Worm (Caenorhabditis elegans): ENCODE results near the gene irg-6.
A peak's percentile ranks its signal among the peaks of the same experiment; 100 is the strongest.
"Not testable (repeated sequence)": the region's sequence is repeated elsewhere in the genome, so short reads cannot be mapped to it uniquely, and the experiment has no call there.

irg-6 gene

ce11 chrIV:12876558-12876957 lies 38.2 kb downstream of the irg-6 start:
- TF ChIP-seq nhr-28 (tag; optimal IDR thresholded peaks at IDR 0.05), result peak; percentile 24
- TF ChIP-seq dmd-6 (GFP tag; IDR thresholded peaks at IDR 0.05), result peak; percentile 32; the same call in 1 of the 2 replicates
- no peak for TF ChIP-seq daf-16 (GFP tag; optimal IDR thresholded peaks at IDR 0.05)
- peak; percentile 46 for TF ChIP-seq daf-16 (tag; optimal IDR thresholded peaks at IDR 0.05)
- no peak for TF ChIP-seq rbr-2 (tag; optimal IDR thresholded peaks at IDR 0.05)
- peak; percentile 12 for TF ChIP-seq aha-1 (tag)
- no peak for TF ChIP-seq ceh-32 (tag; optimal IDR thresholded peaks at IDR 0.05; ENCODE audit: poor library complexity)
- TF ChIP-seq pqm-1 (tag; optimal IDR thresholded peaks at IDR 0.05), result peak; percentile 64

ce11 chrIV:12875260-12875659 lies 39.5 kb downstream of the irg-6 start, which contains the start of gene ZK896.1:
Gene ZK896.1, minus strand, starts transcription at chrIV:12875360.
- not testable (repeated sequence) for TF ChIP-seq spr-1 (tag; optimal IDR thresholded peaks at IDR 0.05); nhr-48 (tag; optimal IDR thresholded peaks at IDR 0.05); Y105C5A.15 (GFP tag; IDR thresholded peaks at IDR 0.05)

- no peak for TF ChIP-seq daf-16 (GFP tag; optimal IDR thresholded peaks at IDR 0.05)
- peak; percentile 46 for TF ChIP-seq daf-16 (tag; optimal IDR thresholded peaks at IDR 0.05)
- TF ChIP-seq madf-9 (GFP tag; conservative IDR thresholded peaks at IDR 0.05), result no peak
- TF ChIP-seq pha-4 (GFP tag; IDR thresholded peaks at IDR 0.05), result no peak
- no peak for TF ChIP-seq pha-4 (tag; optimal IDR thresholded peaks at IDR 0.05)
- no peak for TF ChIP-seq R02D3.7 (tag; optimal IDR thresholded peaks at IDR 0.05)
- TF ChIP-seq dve-1 (tag; optimal IDR thresholded peaks at IDR 0.05; ENCODE audit: insufficient read depth), result peak; percentile 5
- TF ChIP-seq aha-1 (tag), result peak; percentile 58
- TF ChIP-seq unc-39 (tag; optimal IDR thresholded peaks at IDR 0.05), result no peak
These were observed 43.3 kb downstream of the irg-6 start, which contains the start of gene clec-187 for ce11 chrIV:12871445-12871947. Gene clec-187, minus strand, starts transcription at chrIV:12871495.

ce11 chrIV:12870315-12870714 lies 44.5 kb downstream of the irg-6 start:
- peak; percentile 8 for TF ChIP-seq nhr-28 (tag; optimal IDR thresholded peaks at IDR 0.05)
- peak; percentile 70 for TF ChIP-seq php-3 (GFP tag; IDR thresholded peaks at IDR 0.05)
- TF ChIP-seq dmd-6 (GFP tag; IDR thresholded peaks at IDR 0.05), result peak; percentile 21; the same call in 1 of the 2 replicates
- no peak for TF ChIP-seq F37D6.2 (tag; optimal IDR thresholded peaks at IDR 0.05)

DNA sequence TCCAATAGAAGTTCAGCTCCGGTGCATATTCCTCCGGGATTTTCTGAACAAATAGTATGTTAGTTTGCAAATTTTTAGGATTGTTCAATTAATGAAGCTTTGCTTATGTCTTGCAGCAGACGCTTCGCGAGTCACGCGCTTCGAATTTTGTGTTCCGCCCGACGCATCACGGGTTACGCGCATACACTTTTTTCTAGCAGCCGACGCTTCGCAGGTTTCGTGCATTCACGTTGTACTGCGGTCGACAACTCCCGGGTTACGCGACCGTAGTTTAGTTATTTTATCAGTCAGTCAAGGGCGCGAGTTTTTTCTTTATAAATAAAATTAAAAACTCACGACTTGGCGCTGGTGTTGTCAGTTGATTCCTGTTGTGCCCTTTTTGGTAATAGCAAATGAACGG lies 45.0 kb downstream of the irg-6 start:
- TF ChIP-seq pha-4 (GFP tag; IDR thresholded peaks at IDR 0.05) (no peak), pha-4 (tag; optimal IDR thresholded peaks at IDR 0.05) (no peak), egl-27 (tag; optimal IDR thresholded peaks at IDR 0.05) (no peak), dpl-1 (GFP tag; optimal IDR thresholded peaks at IDR 0.05) (no peak), madf-5 (GFP tag; IDR thresholded peaks at IDR 0.05) (no peak), duxl-1 (tag; optimal IDR thresholded peaks at IDR 0.05; ENCODE audit: poor library complexity) (no peak), vab-7 (GFP tag; IDR thresholded peaks at IDR 0.05) (no peak), ceh-44 (GFP tag; IDR thresholded peaks at IDR 0.05) (no peak), Y105C5A.15 (GFP tag; IDR thresholded peaks at IDR 0.05) (no peak), cey-2 (tag; optimal IDR thresholded peaks at IDR 0.05; ENCODE audit: borderline replicate concordance, insufficient read depth) (no peak), lin-38 (GFP tag; IDR thresholded peaks at IDR 0.05) (no peak), unc-39 (tag; optimal IDR thresholded peaks at IDR 0.05) (no peak)

- TF ChIP-seq F26F4.8 (GFP tag; conservative IDR thresholded peaks at IDR 0.05), result no peak
- TF ChIP-seq saeg-2 (GFP tag; IDR thresholded peaks at IDR 0.05), result no peak
- no peak for TF ChIP-seq ZK546.5 (tag; optimal IDR thresholded peaks at IDR 0.05)
- TF ChIP-seq unc-130 (GFP tag; optimal IDR thresholded peaks at IDR 0.05), result no peak
- TF ChIP-seq spr-3 (GFP tag; optimal IDR thresholded peaks at IDR 0.05), result no peak
- TF ChIP-seq unc-39 (tag; optimal IDR thresholded peaks at IDR 0.05), result no peak
- peak; percentile 11 for TF ChIP-seq nhr-28 (tag; optimal IDR thresholded peaks at IDR 0.05)
- TF ChIP-seq madf-5 (GFP tag; IDR thresholded peaks at IDR 0.05), result no peak
- no peak for TF ChIP-seq fkh-10 (GFP tag; optimal IDR thresholded peaks at IDR 0.05)
- TF ChIP-seq ztf-7 (tag; optimal IDR thresholded peaks at IDR 0.05), result no peak
- peak; percentile 73 for TF ChIP-seq pqm-1 (tag; optimal IDR thresholded peaks at IDR 0.05)
- peak; percentile 4 for TF ChIP-seq nhr-48 (tag; optimal IDR thresholded peaks at IDR 0.05)
- TF ChIP-seq dmd-6 (GFP tag; IDR thresholded peaks at IDR 0.05), result peak; percentile 71; the same call in 1 of the 2 replicates
- TF ChIP-seq hlh-11 (tag; optimal IDR thresholded peaks at IDR 0.05), result peak; percentile 44
- no peak for TF ChIP-seq zfp-3 (GFP tag; conservative IDR thresholded peaks at IDR 0.05)
- no peak for TF ChIP-seq mdl-1 (tag; optimal IDR thresholded peaks at IDR 0.05)
- TF ChIP-seq ceh-20 (GFP tag; IDR thresholded peaks at IDR 0.05), result no peak
- no peak for TF ChIP-seq tra-1 (GFP tag; IDR thresholded peaks at IDR 0.05)
These were observed 45.4 kb downstream of the irg-6 start for ce11 chrIV:12869383-12869782.

Data from whole organism, L4 larva.